Fruit fly (Drosophila melanogaster) whole organism, embryonic: ENCODE results near the gene Coq5.

Experiments used
- Atf6 ChIP-seq: fragments of 200-800 bp; sonication (Bioruptor generic); IDR thresholded peaks from 2 replicates; pipeline ENCODE4 v1.3.6; 2022; ENCODE audit warnings: missing biosample characterization, missing genetic modification characterization
- CG1024 ChIP-seq: fragments of 200-800 bp; sonication (Bioruptor generic); IDR thresholded peaks from 2 replicates; pipeline ENCODE4 v1.3.6; 2022; ENCODE audit warnings: missing biosample characterization, missing genetic modification characterization
- CG10274 ChIP-seq: fragments of 200-800 bp; sonication (Bioruptor generic); optimal IDR thresholded peaks from 3 replicates; lab custom pipeline; 2017; ENCODE audit warnings: missing biosample characterization, mild to moderate bottlenecking, missing genetic modification characterization
- CG10654 ChIP-seq: fragments of 200-800 bp; sonication (Bioruptor generic); optimal IDR thresholded peaks from 2 replicates; lab custom pipeline; 2016; ENCODE audit warnings: missing biosample characterization, missing genetic modification characterization
- CG14860 ChIP-seq: fragments of 200-800 bp; sonication (Bioruptor generic); IDR thresholded peaks from 3 replicates; pipeline ENCODE4 v1.3.6; 2022; ENCODE audit warnings: missing biosample characterization, missing genetic modification characterization; ENCODE audit not compliant: partially characterized antibody
- CG16815 ChIP-seq: fragments of 200-800 bp; sonication (Bioruptor generic); optimal IDR thresholded peaks from 3 replicates; lab custom pipeline; 2017; ENCODE audit warnings: missing biosample characterization, mild to moderate bottlenecking, missing genetic modification characterization
- CG17186 ChIP-seq: fragments of 200-800 bp; sonication (Bioruptor generic); optimal IDR thresholded peaks from 3 replicates; lab custom pipeline; 2017; ENCODE audit warnings: missing biosample characterization, missing genetic modification reagents, missing genetic modification characterization
- CG17359 ChIP-seq: fragments of 200-800 bp; sonication (Bioruptor generic); optimal IDR thresholded peaks from 3 replicates; lab custom pipeline; 2018; ENCODE audit warnings: missing biosample characterization, mild to moderate bottlenecking, missing genetic modification characterization, moderate library complexity
- CG17568 ChIP-seq: fragments of 200-800 bp; sonication (Bioruptor generic); optimal IDR thresholded peaks from 2 replicates; lab custom pipeline; 2018; ENCODE audit warnings: missing biosample characterization, mild to moderate bottlenecking, missing genetic modification characterization, moderate library complexity
- CG2116 ChIP-seq: fragments of 200-800 bp; sonication (Bioruptor generic); optimal IDR thresholded peaks from 3 replicates; lab custom pipeline; 2018; ENCODE audit warnings: missing biosample characterization, mild to moderate bottlenecking, missing genetic modification characterization
- CG30403 ChIP-seq: fragments of 200-800 bp; sonication (Bioruptor generic); optimal IDR thresholded peaks from 3 replicates; lab custom pipeline; 2016; ENCODE audit warnings: missing biosample characterization, missing genetic modification characterization
- CG31441 ChIP-seq: fragments of 200-800 bp; sonication (Bioruptor generic); IDR thresholded peaks from 2 replicates; pipeline ENCODE4 v1.3.6; 2022; ENCODE audit warnings: missing biosample characterization, missing genetic modification characterization
- CG4404 ChIP-seq: fragments of 200-800 bp; sonication (Bioruptor generic); IDR thresholded peaks from 2 replicates; pipeline ENCODE4 v1.3.6; 2022; ENCODE audit warnings: missing biosample characterization, missing genetic modification characterization
- CG4730 ChIP-seq: fragments of 200-800 bp; sonication (Bioruptor generic); IDR thresholded peaks from 2 replicates; pipeline ENCODE4 v1.3.6; 2022; ENCODE audit warnings: missing biosample characterization, missing genetic modification characterization
- CG7556 ChIP-seq: fragments of 200-800 bp; sonication (Bioruptor generic); optimal IDR thresholded peaks from 2 replicates; lab custom pipeline; 2017; ENCODE audit warnings: missing biosample characterization, mild to moderate bottlenecking, missing genetic modification characterization
- CG7745 ChIP-seq: fragments of 200-800 bp; sonication (Bioruptor generic); optimal IDR thresholded peaks from 2 replicates; lab custom pipeline; 2018; ENCODE audit warnings: missing biosample characterization, mild to moderate bottlenecking, missing genetic modification characterization, moderate library complexity
- CG9727 ChIP-seq: fragments of 200-800 bp; sonication (Bioruptor generic); optimal IDR thresholded peaks from 3 replicates; lab custom pipeline; 2017; ENCODE audit warnings: missing biosample characterization, mild to moderate bottlenecking, missing genetic modification characterization
- Chrac-16 ChIP-seq: fragments of 200-800 bp; sonication (Bioruptor generic); optimal IDR thresholded peaks from 3 replicates; lab custom pipeline; 2016; ENCODE audit warnings: missing biosample characterization, missing genetic modification characterization
- CkIIα-i1 ChIP-seq: fragments of 200-800 bp; sonication (Bioruptor generic); IDR thresholded peaks from 2 replicates; pipeline ENCODE4 v1.3.6; 2022; ENCODE audit warnings: missing biosample characterization, missing genetic modification characterization
- CoRest ChIP-seq: fragments of 200-800 bp; sonication (Bioruptor generic); optimal IDR thresholded peaks from 3 replicates; lab custom pipeline; 2018; ENCODE audit warnings: missing biosample characterization, mild to moderate bottlenecking, missing genetic modification characterization, moderate library complexity
- D19B ChIP-seq: fragments of 200-800 bp; sonication (Bioruptor generic); optimal IDR thresholded peaks from 2 replicates; lab custom pipeline; 2017; ENCODE audit warnings: missing biosample characterization, mild to moderate bottlenecking, missing genetic modification characterization
- Deaf1 ChIP-seq: fragments of 200-800 bp; optimal IDR thresholded peaks from 3 replicates; lab custom pipeline; 2019; ENCODE audit warnings: missing biosample characterization, mild to moderate bottlenecking, missing genetic modification characterization, moderate library complexity
- Dip3 ChIP-seq: fragments of 200-800 bp; sonication (Bioruptor generic); optimal IDR thresholded peaks from 3 replicates; lab custom pipeline; 2016; ENCODE audit warnings: missing biosample characterization, missing genetic modification characterization
- GATAe ChIP-seq: fragments of 200-800 bp; sonication (Bioruptor generic); conservative IDR thresholded peaks from 2 replicates; pipeline ENCODE4 v1.3.6; 2022; ENCODE audit warnings: missing biosample characterization, missing genetic modification characterization
- HHEX ChIP-seq: fragments of 200-800 bp; sonication (Bioruptor generic); optimal IDR thresholded peaks from 3 replicates; lab custom pipeline; 2017; ENCODE audit warnings: missing biosample characterization, mild to moderate bottlenecking, missing genetic modification characterization, missing genetic modification reagents
- Hr3 ChIP-seq: fragments of 200-800 bp; sonication (Bioruptor generic); optimal IDR thresholded peaks from 3 replicates; lab custom pipeline; 2016; ENCODE audit warnings: missing biosample characterization, missing genetic modification characterization
- Hr39 ChIP-seq: fragments of >200 bp; optimal IDR thresholded peaks from 2 replicates; lab custom pipeline; 2017
- MBD-R2 ChIP-seq: fragments of 200-800 bp; sonication (Bioruptor generic); IDR thresholded peaks from 2 replicates; pipeline ENCODE4 v1.3.6; 2022; ENCODE audit warnings: missing biosample characterization, missing genetic modification characterization
- Mad ChIP-seq: fragments of 200-800 bp; sonication (Bioruptor generic); optimal IDR thresholded peaks from 2 replicates; lab custom pipeline; 2016; ENCODE audit warnings: missing biosample characterization, missing genetic modification characterization
- Med ChIP-seq: fragments of 200-800 bp; sonication (Bioruptor generic); peaks from one replicate; lab custom pipeline; 2016; ENCODE audit warnings: missing biosample characterization, missing genetic modification characterization, mild to moderate bottlenecking, inconsistent platforms, moderate library complexity
- Meics ChIP-seq: fragments of 200-800 bp; sonication (Bioruptor generic); optimal IDR thresholded peaks from 2 replicates; lab custom pipeline; 2017; ENCODE audit warnings: missing biosample characterization, mild to moderate bottlenecking, missing genetic modification characterization
- Myb ChIP-seq: fragments of 200-800 bp; sonication (Bioruptor generic); optimal IDR thresholded peaks from 2 replicates; lab custom pipeline; 2016; ENCODE audit warnings: missing biosample characterization, missing genetic modification characterization
- NFAT ChIP-seq: fragments of 200-800 bp; sonication (Bioruptor generic); IDR thresholded peaks from 2 replicates; pipeline ENCODE4 v1.3.6; 2022; ENCODE audit warnings: missing biosample characterization, missing genetic modification characterization
- Pdp1 ChIP-seq, 2 experiments: fragments of 200-800 bp; sonication (Bioruptor generic); optimal IDR thresholded peaks; 3 replicates each; lab custom pipeline; 2016; ENCODE audit warnings: missing biosample characterization in 2 of 2, missing genetic modification characterization in 2 of 2, mild to moderate bottlenecking in 1 of 2, moderate library complexity in 1 of 2
- Xbp1 ChIP-seq: fragments of 200-800 bp; sonication (Bioruptor generic); optimal IDR thresholded peaks from 3 replicates; lab custom pipeline; 2016; ENCODE audit warnings: missing biosample characterization, mild to moderate bottlenecking, missing genetic modification characterization
- bsh ChIP-seq, 2 experiments: fragments of 200-800 bp; sonication (Bioruptor generic); optimal IDR thresholded peaks; 2 replicates each; lab custom pipeline; 2017 to 2018; ENCODE audit warnings: mild to moderate bottlenecking in 2 of 2, missing biosample characterization in 2 of 2, missing genetic modification characterization in 2 of 2, moderate library complexity in 1 of 2
- chif ChIP-seq, 2 experiments: fragments of 200-800 bp; sonication (Bioruptor generic); optimal IDR thresholded peaks; 3 replicates each; lab custom pipeline; 2016; ENCODE audit warnings: missing biosample characterization in 2 of 2, missing genetic modification characterization in 2 of 2
- danr ChIP-seq: fragments of 200-800 bp; sonication (Bioruptor generic); IDR thresholded peaks from 2 replicates; pipeline ENCODE4 v1.3.6; 2022; ENCODE audit warnings: missing biosample characterization, missing genetic modification characterization
- fd96Cb ChIP-seq: fragments of 200-800 bp; sonication (Bioruptor generic); optimal IDR thresholded peaks from 2 replicates; lab custom pipeline; 2018; ENCODE audit warnings: missing biosample characterization, mild to moderate bottlenecking, missing genetic modification characterization, moderate library complexity
- gro ChIP-seq: fragments of 200-800 bp; sonication (Bioruptor generic); optimal IDR thresholded peaks from 2 replicates; lab custom pipeline; 2016; ENCODE audit warnings: missing biosample characterization, missing genetic modification characterization
- insv ChIP-seq, 2 experiments: fragments of 200-800 bp; sonication (Bioruptor generic); optimal IDR thresholded peaks; 3 replicates each; lab custom pipeline; 2016 to 2018; ENCODE audit warnings: missing biosample characterization in 2 of 2, missing genetic modification characterization in 2 of 2
- luna ChIP-seq: fragments of 200-800 bp; sonication (Bioruptor generic); optimal IDR thresholded peaks from 2 replicates; lab custom pipeline; 2016; ENCODE audit warnings: missing biosample characterization, missing genetic modification characterization
- pan ChIP-seq, 4 experiments: fragments of >200 bp in 3 of 4; fragments of 200-800 bp in 1 of 4; sonication (Bioruptor generic) in 1 of 4; optimal IDR thresholded peaks in 3 of 4; IDR thresholded peaks in 1 of 4; 2 replicates each; pipeline versions ENCODE4 v1.3.6 to Lab custom; 2017 to 2022; ENCODE audit warnings: missing biosample characterization in 2 of 4, missing genetic modification characterization in 2 of 4, mixed read lengths in 1 of 4
- peb ChIP-seq: fragments of 200-800 bp; sonication (Bioruptor generic); IDR thresholded peaks from 2 replicates; pipeline ENCODE4 v1.3.6; 2022; ENCODE audit warnings: missing biosample characterization, missing genetic modification characterization
- pho ChIP-seq: fragments of 200-800 bp; sonication (Bioruptor generic); optimal IDR thresholded peaks from 2 replicates; lab custom pipeline; 2016; ENCODE audit warnings: missing biosample characterization, missing genetic modification characterization
- seq ChIP-seq: fragments of 200-800 bp; sonication (Bioruptor generic); IDR thresholded peaks from 2 replicates; pipeline ENCODE4 v1.3.6; 2022; ENCODE audit warnings: missing biosample characterization, missing genetic modification characterization
- sr ChIP-seq: fragments of 200-800 bp; sonication (Bioruptor generic); IDR thresholded peaks from 3 replicates; pipeline ENCODE4 v1.3.6; 2022; ENCODE audit warnings: missing biosample characterization, missing genetic modification characterization
- stc ChIP-seq: fragments of 200-800 bp; sonication (Bioruptor generic); IDR thresholded peaks from 2 replicates; pipeline ENCODE4 v1.3.6; 2022; ENCODE audit warnings: missing biosample characterization, missing genetic modification characterization
- tgo ChIP-seq: fragments of 200-800 bp; sonication (Bioruptor generic); IDR thresholded peaks from 3 replicates; pipeline ENCODE4 v1.3.6; 2022; ENCODE audit warnings: missing biosample characterization, missing genetic modification characterization
- unc-4 ChIP-seq: fragments of 200-800 bp; sonication (Bioruptor generic); IDR thresholded peaks from 2 replicates; pipeline ENCODE4 v1.3.6; 2022; ENCODE audit warnings: missing biosample characterization, missing genetic modification characterization; ENCODE audit not compliant: partially characterized antibody
- zfh1 ChIP-seq: fragments of 200-800 bp; sonication (Bioruptor generic); IDR thresholded peaks from 3 replicates; pipeline ENCODE4 v1.3.6; 2022; ENCODE audit warnings: missing biosample characterization, missing genetic modification characterization

The Coq5 gene

dm6 chrX:13238294-13238917 lies 44.1 kb upstream of the Coq5 start (continued):
- TF ChIP-seq CG10274 (GFP tag; lab: Kevin White, UChicago) (no peak), Dip3 (GFP tag; lab: Kevin White, UChicago) (no peak), CG30403 (GFP tag; lab: Kevin White, UChicago) (peak; percentile 41), luna (no peak), peb (GFP tag; lab: Robert Waterston, UW) (no peak), fd96Cb (tag; lab: Kevin White, UChicago) (peak; percentile 36), CG17568 (GFP tag; lab: Kevin White, UChicago) (no peak), HHEX (no peak), CG16815 (no peak), gro (GFP tag; lab: Kevin White, UChicago) (no peak), CG17186 (GFP tag; lab: Kevin White, UChicago) (no peak), Pdp1 (GFP tag; optimal IDR thresholded peaks at IDR 0.05; lab: Kevin White, UChicago) (no peak), CoRest (tag; lab: Kevin White, UChicago) (peak; percentile 9), CG14860 (GFP tag; lab: Robert Waterston, UW) (no peak), CG7745 (tag; lab: Kevin White, UChicago) (no peak), danr (GFP tag; lab: Robert Waterston, UW) (no peak), CG4730 (GFP tag; lab: Robert Waterston, UW) (no peak), CkIIα-i1 (no peak), Atf6 (GFP tag; lab: Robert Waterston, UW) (no peak), Meics (GFP tag; lab: Kevin White, UChicago) (no peak), CG10654 (GFP tag; lab: Kevin White, UChicago) (no peak), seq (GFP tag; lab: Robert Waterston, UW) (no peak), CG1024 (GFP tag; lab: Robert Waterston, UW) (no peak), CG31441 (peak; percentile 38; the same call in 1 of the 2 replicates), CG7556 (no peak), tgo (GFP tag; lab: Robert Waterston, UW) (peak; percentile 30; the same call in 1 of the 3 replicates), CG4404 (GFP tag; lab: Robert Waterston, UW) (no peak), Deaf1 (tag; lab: Kevin White, UChicago) (no peak), Hr39 (peak; percentile 60), GATAe (GFP tag; lab: Robert Waterston, UW) (no peak), CG2116 (GFP tag; lab: Kevin White, UChicago) (no peak), chif (GFP tag; optimal IDR thresholded peaks at IDR 0.05; lab: Kevin White, UChicago) (peak; percentile 4 to 17), insv (GFP tag; optimal IDR thresholded peaks at IDR 0.05; lab: Kevin White, UChicago) (no peak), pho (GFP tag; lab: Kevin White, UChicago) (no peak), unc-4 (GFP tag; lab: Robert Waterston, UW) (no peak), Chrac-16 (GFP tag; lab: Kevin White, UChicago) (no peak), MBD-R2 (GFP tag; lab: Robert Waterston, UW) (no peak), CG9727 (GFP tag; lab: Kevin White, UChicago) (no peak), Mad (GFP tag; lab: Kevin White, UChicago) (no peak), D19B (GFP tag; lab: Kevin White, UChicago) (no peak), NFAT (GFP tag; lab: Robert Waterston, UW) (no peak), stc (GFP tag; lab: Robert Waterston, UW) (no peak), Myb (GFP tag; lab: Kevin White, UChicago) (no peak), Xbp1 (GFP tag; lab: Kevin White, UChicago) (peak; percentile 8), zfh1 (no peak), Med (GFP tag; lab: Kevin White, UChicago) (peak; percentile 23), sr (GFP tag; lab: Robert Waterston, UW) (no peak), Hr3 (no peak), bsh (GFP tag; optimal IDR thresholded peaks at IDR 0.05; lab: Kevin White, UChicago) (peak; percentile 26 to 31), pan (optimal IDR thresholded peaks at IDR 0.05; lab: Kevin White, UChicago) (no peak), pan (GFP tag; optimal IDR thresholded peaks at IDR 0.05 in 1 of 2, IDR thresholded peaks at IDR 0.05 in 1 of 2) (no peak), CG17359 (tag; lab: Kevin White, UChicago) (peak; percentile 29)
